Fruit fly (Drosophila melanogaster): ENCODE data around the gene CG17754.

The CG17754 gene

dm6 chrX:9220434-9220833 lies 29.8 kb upstream of the CG17754 start:
- peak; percentile 9 for TF ChIP-seq Hr39 (GFP tag; optimal IDR thresholded peaks at IDR 0.05)
- TF ChIP-seq cyc (GFP tag; optimal IDR thresholded peaks at IDR 0.05), result no peak
- TF ChIP-seq CG3032 (tag; optimal IDR thresholded peaks at IDR 0.05), result no peak
- peak; percentile 29 for TF ChIP-seq pdm3 (GFP tag; optimal IDR thresholded peaks at IDR 0.05)
- TF ChIP-seq net (GFP tag; optimal IDR thresholded peaks at IDR 0.05), result no peak
- peak; percentile 65 for TF ChIP-seq Eip78C (GFP tag)
- peak; percentile 78 for TF ChIP-seq eg (GFP tag; IDR thresholded peaks at IDR 0.05)
- no peak for TF ChIP-seq Lpt (GFP tag; optimal IDR thresholded peaks at IDR 0.05)
- peak; percentile 15 for TF ChIP-seq dac (GFP tag; optimal IDR thresholded peaks at IDR 0.05)
- TF ChIP-seq acj6 (GFP tag; optimal IDR thresholded peaks at IDR 0.05), result peak; percentile 14
- peak; percentile 32 for TF ChIP-seq CG6276 (GFP tag; optimal IDR thresholded peaks at IDR 0.05)
- TF ChIP-seq Hr4 (GFP tag; optimal IDR thresholded peaks at IDR 0.05), result peak; percentile 36
- TF ChIP-seq CG3919 (GFP tag; optimal IDR thresholded peaks at IDR 0.05), result peak; percentile 31
- TF ChIP-seq svp (GFP tag), result no peak
- TF ChIP-seq CG34406 (GFP tag; optimal IDR thresholded peaks at IDR 0.05), result no peak
- TF ChIP-seq Gug (GFP tag; IDR thresholded peaks at IDR 0.05), result 0 out of 2 replicates have a peak, but pooled peaks have one; percentile 42
- no peak for TF ChIP-seq CG6854 (GFP tag; optimal IDR thresholded peaks at IDR 0.05)
- no peak for TF ChIP-seq CG7368 (GFP tag; optimal IDR thresholded peaks at IDR 0.05)
- TF ChIP-seq OdsH (GFP tag; optimal IDR thresholded peaks at IDR 0.05), result peak; percentile 17
- TF ChIP-seq CG11294 (GFP tag; IDR thresholded peaks at IDR 0.05), result peak; percentile 39; the same call in 1 of the 2 replicates
- TF ChIP-seq CG15336 (GFP tag; IDR thresholded peaks at IDR 0.05), result peak; percentile 72
- peak; percentile 39 for TF ChIP-seq CG4318 (GFP tag; optimal IDR thresholded peaks at IDR 0.05)
- peak; percentile 45; the same call in 2 of the 3 replicates for TF ChIP-seq CG8119 (GFP tag; IDR thresholded peaks at IDR 0.05)
- TF ChIP-seq CG9139 (GFP tag; optimal IDR thresholded peaks at IDR 0.05), result no peak
- TF ChIP-seq CG6163 (GFP tag; IDR thresholded peaks at IDR 0.05), result peak; percentile 72
- TF ChIP-seq esn (GFP tag; optimal IDR thresholded peaks at IDR 0.05), result no peak
- TF ChIP-seq CG32006 (GFP tag; optimal IDR thresholded peaks at IDR 0.05), result peak; percentile 67
- TF ChIP-seq topi (GFP tag; optimal IDR thresholded peaks at IDR 0.05), result no peak
- no peak for TF ChIP-seq Ets21C (GFP tag; optimal IDR thresholded peaks at IDR 0.05)
- TF ChIP-seq ss (GFP tag; optimal IDR thresholded peaks at IDR 0.05), result no peak
- TF ChIP-seq achi (GFP tag; optimal IDR thresholded peaks at IDR 0.05), result peak; percentile 18
- TF ChIP-seq CG11762 (GFP tag; optimal IDR thresholded peaks at IDR 0.05; ENCODE audit: insufficient read depth), result no peak
- TF ChIP-seq Sox102F (GFP tag; optimal IDR thresholded peaks at IDR 0.05), result no peak

- no peak for TF ChIP-seq CG34406 (GFP tag; optimal IDR thresholded peaks at IDR 0.05)
- TF ChIP-seq dac (GFP tag; optimal IDR thresholded peaks at IDR 0.05), result no peak
- TF ChIP-seq CG6276 (GFP tag; optimal IDR thresholded peaks at IDR 0.05), result peak; percentile 37
- TF ChIP-seq Ets21C (GFP tag; optimal IDR thresholded peaks at IDR 0.05), result no peak
- TF ChIP-seq Eip78C (GFP tag), result peak; percentile 67
- no peak for TF ChIP-seq Eip75B (GFP tag; optimal IDR thresholded peaks at IDR 0.05)
- TF ChIP-seq esn (GFP tag; optimal IDR thresholded peaks at IDR 0.05), result no peak
- no peak for TF ChIP-seq Ets96B (tag; optimal IDR thresholded peaks at IDR 0.05)
- no peak for TF ChIP-seq Hr38 (GFP tag; optimal IDR thresholded peaks at IDR 0.05)
- TF ChIP-seq CG9139 (GFP tag; optimal IDR thresholded peaks at IDR 0.05), result no peak
- TF ChIP-seq Sox102F (GFP tag; optimal IDR thresholded peaks at IDR 0.05), result no peak
- TF ChIP-seq CG10631 (GFP tag; optimal IDR thresholded peaks at IDR 0.05), result no peak
- no peak for TF ChIP-seq CG6808 (GFP tag; optimal IDR thresholded peaks at IDR 0.05)
- TF ChIP-seq fkh (GFP tag; optimal IDR thresholded peaks at IDR 0.05), result no peak
- TF ChIP-seq topi (GFP tag; optimal IDR thresholded peaks at IDR 0.05), result no peak
- no peak for TF ChIP-seq Sox14 (GFP tag; optimal IDR thresholded peaks at IDR 0.05)
- no peak for TF ChIP-seq fd59A (GFP tag; optimal IDR thresholded peaks at IDR 0.05)
- no peak for TF ChIP-seq CG1621 (tag; optimal IDR thresholded peaks at IDR 0.05)
- peak; percentile 42 for TF ChIP-seq CG32006 (GFP tag; optimal IDR thresholded peaks at IDR 0.05)
- 0 out of 3 replicates have a peak, but pooled peaks have one; percentile 31 for TF ChIP-seq CG6163 (GFP tag; IDR thresholded peaks at IDR 0.05)
- TF ChIP-seq net (GFP tag; optimal IDR thresholded peaks at IDR 0.05), result no peak
- no peak for TF ChIP-seq CG10669 (GFP tag; optimal IDR thresholded peaks at IDR 0.05)
- no peak for TF ChIP-seq vri (GFP tag; optimal IDR thresholded peaks at IDR 0.05)
- TF ChIP-seq CG15336 (GFP tag; IDR thresholded peaks at IDR 0.05), result peak; percentile 50
- TF ChIP-seq Met (GFP tag; optimal IDR thresholded peaks at IDR 0.05), result no peak
- TF ChIP-seq salr (GFP tag; optimal IDR thresholded peaks at IDR 0.05), result no peak
- no peak for TF ChIP-seq CG7368 (GFP tag; optimal IDR thresholded peaks at IDR 0.05)
- no peak for TF ChIP-seq Lpt (GFP tag; optimal IDR thresholded peaks at IDR 0.05)
- TF ChIP-seq achi (GFP tag; optimal IDR thresholded peaks at IDR 0.05), result no peak
- no peak for TF ChIP-seq Blimp-1 (GFP tag; optimal IDR thresholded peaks at IDR 0.05)
- no peak for TF ChIP-seq OdsH (GFP tag; optimal IDR thresholded peaks at IDR 0.05)
- peak; percentile 46; the same call in 1 of the 3 replicates for TF ChIP-seq eg (GFP tag; IDR thresholded peaks at IDR 0.05)
- no peak for TF ChIP-seq svp (GFP tag)
- peak; percentile 2 for TF ChIP-seq Hr4 (GFP tag; optimal IDR thresholded peaks at IDR 0.05)
- TF ChIP-seq Eip93F (GFP tag; optimal IDR thresholded peaks at IDR 0.05), result no peak
Measured at dm6 chrX:9223182-9223581, 27.0 kb upstream of the CG17754 start, which contains the start of gene t. Gene t, minus strand, starts transcription at chrX:9223257.
